Worm (Caenorhabditis elegans): Measurements from ENCODE around the gene lgc-46.

Gene lgc-46

DNA sequence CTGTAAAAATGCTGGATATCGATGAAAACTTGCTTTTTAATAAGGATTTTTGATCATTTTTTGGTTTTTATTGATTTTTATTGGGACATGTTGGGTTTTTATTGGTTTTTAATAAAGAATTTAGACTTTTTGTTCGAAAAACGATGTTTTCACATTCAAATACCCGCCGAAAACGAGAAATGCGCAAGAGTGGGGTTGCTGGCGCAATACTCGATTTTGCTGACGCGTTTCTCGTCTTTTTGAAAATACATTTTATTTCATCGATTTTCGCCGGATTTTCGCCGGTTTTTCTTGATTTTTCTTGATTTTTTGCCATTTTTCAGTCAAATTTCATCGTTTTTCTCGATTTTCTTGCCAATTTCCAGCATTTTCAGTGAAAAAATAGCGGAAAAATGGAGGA is 7.0 kb upstream of the lgc-46 start, which contains the start of gene smr-1 (continued):
- TF ChIP-seq alr-1 (tag; optimal IDR thresholded peaks at IDR 0.05; ENCODE audit: borderline replicate concordance) (no peak), efl-1 (optimal IDR thresholded peaks at IDR 0.05) (peak; percentile 94 to 99), efl-1 (GFP tag; optimal IDR thresholded peaks at IDR 0.05 in 1 of 2) (peak; percentile 98 to 100), nhr-28 (tag; optimal IDR thresholded peaks at IDR 0.05) (no peak), nhr-71 (tag; optimal IDR thresholded peaks at IDR 0.05) (peak; percentile 90), nhr-20 (tag; optimal IDR thresholded peaks at IDR 0.05) (peak; percentile 84), unc-30 (tag; optimal IDR thresholded peaks at IDR 0.05) (no peak), tbx-2 (tag; optimal IDR thresholded peaks at IDR 0.05) (peak; percentile 85), mef-2 (tag; optimal IDR thresholded peaks at IDR 0.05) (no peak), irx-1 (tag; optimal IDR thresholded peaks at IDR 0.05) (peak; percentile 84), nhr-19 (GFP tag; conservative IDR thresholded peaks at IDR 0.05) (peak; percentile 89), nhr-85 (tag) (peak; percentile 94), rnt-1 (tag; optimal IDR thresholded peaks at IDR 0.05) (peak; percentile 95), sptf-1 (tag; optimal IDR thresholded peaks at IDR 0.05) (no peak), fkh-10 (GFP tag; optimal IDR thresholded peaks at IDR 0.05) (peak; percentile 55), nhr-12 (tag; optimal IDR thresholded peaks at IDR 0.05) (no peak), unc-130 (tag; optimal IDR thresholded peaks at IDR 0.05) (peak; percentile 91), hlh-17 (GFP tag; optimal IDR thresholded peaks at IDR 0.05; ENCODE audit: borderline replicate concordance) (no peak), ces-1 (GFP tag; optimal IDR thresholded peaks at IDR 0.05) (no peak), dpl-1 (GFP tag; optimal IDR thresholded peaks at IDR 0.05) (peak; percentile 98 to 99 (median 99)), C34B4.2 (tag; optimal IDR thresholded peaks at IDR 0.05) (peak; percentile 1), C16A3.4 (tag; optimal IDR thresholded peaks at IDR 0.05) (peak; percentile 76), nhr-84 (tag; optimal IDR thresholded peaks at IDR 0.05) (no peak), unc-86 (tag; optimal IDR thresholded peaks at IDR 0.05) (peak; percentile 84), ceh-82 (tag; optimal IDR thresholded peaks at IDR 0.05) (peak; percentile 94), nhr-11 (tag; optimal IDR thresholded peaks at IDR 0.05) (peak; percentile 71), lsy-2 (tag; optimal IDR thresholded peaks at IDR 0.05) (peak; percentile 92 to 93), fkh-8 (tag; optimal IDR thresholded peaks at IDR 0.05) (peak; percentile 81), jun-1 (tag; optimal IDR thresholded peaks at IDR 0.05) (peak; percentile 79), ceh-90 (tag; optimal IDR thresholded peaks at IDR 0.05) (no peak), pax-3 (tag; optimal IDR thresholded peaks at IDR 0.05) (peak; percentile 71), blmp-1 (tag; optimal IDR thresholded peaks at IDR 0.05) (peak; percentile 75), ztf-4 (tag; optimal IDR thresholded peaks at IDR 0.05) (no peak), hpl-2 (GFP tag; optimal IDR thresholded peaks at IDR 0.05) (peak; percentile 28), unc-98 (GFP tag; IDR thresholded peaks at IDR 0.05) (no peak), nhr-237 (tag; optimal IDR thresholded peaks at IDR 0.05) (peak; percentile 33), ceh-88 (GFP tag; IDR thresholded peaks at IDR 0.05) (peak; percentile 37; the same call in 1 of the 2 replicates), pqm-1 (tag; optimal IDR thresholded peaks at IDR 0.05) (no peak), unc-62 (GFP tag; optimal IDR thresholded peaks at IDR 0.05) (no peak), zip-4 (GFP tag; optimal IDR thresholded peaks at IDR 0.05) (peak; percentile 77), pag-3 (tag; optimal IDR thresholded peaks at IDR 0.05; ENCODE audit: borderline replicate concordance, insufficient read depth) (no peak), swsn-7 (tag; optimal IDR thresholded peaks at IDR 0.05) (peak; percentile 87), egl-13 (tag; optimal IDR thresholded peaks at IDR 0.05) (peak; percentile 62), mab-9 (GFP tag; IDR thresholded peaks at IDR 0.05) (peak; percentile 83), ceh-8 (GFP tag; optimal IDR thresholded peaks at IDR 0.05) (peak; percentile 86), xbp-1 (tag; optimal IDR thresholded peaks at IDR 0.05) (peak; percentile 84), grh-1 (GFP tag; IDR thresholded peaks at IDR 0.05) (peak; percentile 88), snu-23 (GFP tag; optimal IDR thresholded peaks at IDR 0.05) (peak; percentile 92), efl-3 (GFP tag; optimal IDR thresholded peaks at IDR 0.05) (peak; percentile 23)
